Worm (Caenorhabditis elegans): ENCODE results near the gene ZK822.10.
A peak's percentile ranks its signal among the peaks of the same experiment; 100 is the strongest.

Gene ZK822.10

ce11 chrIV:11916907-11917306, at the start of gene ZK822.10:
ZK822.10 (plus strand) TSS chrIV:11917137.
- TF ChIP-seq T22C8.4 (GFP tag; IDR thresholded peaks at IDR 0.05) (no peak), ztf-23 (GFP tag; IDR thresholded peaks at IDR 0.05) (no peak), tab-1 (GFP tag; IDR thresholded peaks at IDR 0.05) (no peak), ref-1 (GFP tag; conservative IDR thresholded peaks at IDR 0.05) (no peak), med-1 (GFP tag; optimal IDR thresholded peaks at IDR 0.05; ENCODE audit: insufficient read depth) (no peak), cog-1 (tag; optimal IDR thresholded peaks at IDR 0.05) (no peak), klf-2 (GFP tag; conservative IDR thresholded peaks at IDR 0.05) (no peak), flt-1 (GFP tag; IDR thresholded peaks at IDR 0.05) (no peak)

- TF ChIP-seq T22C8.4 (GFP tag; IDR thresholded peaks at IDR 0.05) = no peak
- TF ChIP-seq ztf-29 (GFP tag; IDR thresholded peaks at IDR 0.05) = no peak
- TF ChIP-seq med-1 (GFP tag; optimal IDR thresholded peaks at IDR 0.05; ENCODE audit: insufficient read depth) = no peak
- TF ChIP-seq klf-2 (GFP tag; conservative IDR thresholded peaks at IDR 0.05) = no peak
These were observed 49.2 kb upstream of the ZK822.10 start for ce11 chrIV:11867652-11868232.

ce11 chrIV:11868452-11868851, 48.5 kb upstream of the ZK822.10 start:
- no peak for TF ChIP-seq klf-2 (GFP tag; conservative IDR thresholded peaks at IDR 0.05)
- TF ChIP-seq ztf-23 (GFP tag; IDR thresholded peaks at IDR 0.05) = no peak
- no peak for TF ChIP-seq ref-1 (GFP tag; conservative IDR thresholded peaks at IDR 0.05)
- TF ChIP-seq ztf-29 (GFP tag; IDR thresholded peaks at IDR 0.05) = no peak
- no peak for TF ChIP-seq cog-1 (tag; optimal IDR thresholded peaks at IDR 0.05)
- TF ChIP-seq T22C8.4 (GFP tag; IDR thresholded peaks at IDR 0.05) = no peak
- no peak for TF ChIP-seq med-1 (GFP tag; optimal IDR thresholded peaks at IDR 0.05; ENCODE audit: insufficient read depth)
- TF ChIP-seq tab-1 (GFP tag; IDR thresholded peaks at IDR 0.05) = no peak
- TF ChIP-seq flt-1 (GFP tag; IDR thresholded peaks at IDR 0.05) = no peak

ce11 chrIV:11871083-11871482, 45.9 kb upstream of the ZK822.10 start:
- TF ChIP-seq klf-2 (GFP tag; conservative IDR thresholded peaks at IDR 0.05) (no peak), ztf-23 (GFP tag; IDR thresholded peaks at IDR 0.05) (0 out of 2 replicates have a peak, but pooled peaks have one; percentile 15)

ce11 chrIV:11871898-11872297, 45.0 kb upstream of the ZK822.10 start:
- TF ChIP-seq flt-1 (GFP tag; IDR thresholded peaks at IDR 0.05) (no peak), tab-1 (GFP tag; IDR thresholded peaks at IDR 0.05) (0 out of 2 replicates have a peak, but pooled peaks have one; percentile 9)

ce11 chrIV:11877674-11878073, 39.3 kb upstream of the ZK822.10 start, which contains the start of gene pph-2:
pph-2 (minus strand) TSS chrIV:11877774.
- no peak for TF ChIP-seq ztf-29 (GFP tag; IDR thresholded peaks at IDR 0.05)
- no peak for TF ChIP-seq cog-1 (tag; optimal IDR thresholded peaks at IDR 0.05)
- TF ChIP-seq T22C8.4 (GFP tag; IDR thresholded peaks at IDR 0.05) = no peak
- no peak for TF ChIP-seq med-1 (GFP tag; optimal IDR thresholded peaks at IDR 0.05; ENCODE audit: insufficient read depth)
- no peak for TF ChIP-seq flt-1 (GFP tag; IDR thresholded peaks at IDR 0.05)
- no peak for TF ChIP-seq ref-1 (GFP tag; conservative IDR thresholded peaks at IDR 0.05)
- TF ChIP-seq ztf-23 (GFP tag; IDR thresholded peaks at IDR 0.05) = no peak
- no peak for TF ChIP-seq tab-1 (GFP tag; IDR thresholded peaks at IDR 0.05)
- TF ChIP-seq klf-2 (GFP tag; conservative IDR thresholded peaks at IDR 0.05) = no peak

- TF ChIP-seq T22C8.4 (GFP tag; IDR thresholded peaks at IDR 0.05) (no peak), med-1 (GFP tag; optimal IDR thresholded peaks at IDR 0.05; ENCODE audit: insufficient read depth) (no peak), tab-1 (GFP tag; IDR thresholded peaks at IDR 0.05) (no peak), klf-2 (GFP tag; conservative IDR thresholded peaks at IDR 0.05) (no peak), cog-1 (tag; optimal IDR thresholded peaks at IDR 0.05) (no peak)
These were observed 38.7 kb upstream of the ZK822.10 start, which contains the start of gene cutl-27 for ce11 chrIV:11878249-11878648. cutl-27 (plus strand) TSS chrIV:11878549.

ce11 chrIV:11882534-11882933, 34.4 kb upstream of the ZK822.10 start:
- no peak for TF ChIP-seq med-1 (GFP tag; optimal IDR thresholded peaks at IDR 0.05; ENCODE audit: insufficient read depth)
- TF ChIP-seq ztf-29 (GFP tag; IDR thresholded peaks at IDR 0.05) = no peak
- no peak for TF ChIP-seq tab-1 (GFP tag; IDR thresholded peaks at IDR 0.05)
- TF ChIP-seq flt-1 (GFP tag; IDR thresholded peaks at IDR 0.05) = no peak
- TF ChIP-seq ref-1 (GFP tag; conservative IDR thresholded peaks at IDR 0.05) = no peak
- no peak for TF ChIP-seq ztf-23 (GFP tag; IDR thresholded peaks at IDR 0.05)
- TF ChIP-seq cog-1 (tag; optimal IDR thresholded peaks at IDR 0.05) = no peak
- TF ChIP-seq klf-2 (GFP tag; conservative IDR thresholded peaks at IDR 0.05) = no peak
- no peak for TF ChIP-seq T22C8.4 (GFP tag; IDR thresholded peaks at IDR 0.05)

- TF ChIP-seq ztf-23 (GFP tag; IDR thresholded peaks at IDR 0.05) (no peak), tab-1 (GFP tag; IDR thresholded peaks at IDR 0.05) (no peak), flt-1 (GFP tag; IDR thresholded peaks at IDR 0.05) (no peak), cog-1 (tag; optimal IDR thresholded peaks at IDR 0.05) (no peak), ref-1 (GFP tag; conservative IDR thresholded peaks at IDR 0.05) (no peak), ztf-29 (GFP tag; IDR thresholded peaks at IDR 0.05) (no peak), klf-2 (GFP tag; conservative IDR thresholded peaks at IDR 0.05) (no peak), med-1 (GFP tag; optimal IDR thresholded peaks at IDR 0.05; ENCODE audit: insufficient read depth) (no peak), T22C8.4 (GFP tag; IDR thresholded peaks at IDR 0.05) (no peak)
These were observed 33.5 kb upstream of the ZK822.10 start for ce11 chrIV:11883478-11883877.

- TF ChIP-seq ztf-29 (GFP tag; IDR thresholded peaks at IDR 0.05) = no peak
- no peak for TF ChIP-seq flt-1 (GFP tag; IDR thresholded peaks at IDR 0.05)
These were observed 31.6 kb upstream of the ZK822.10 start, which contains the start of gene let-653 for ce11 chrIV:11885313-11885712. let-653 (plus strand) TSS chrIV:11885613.

ce11 chrIV:11892545-11892944, 24.4 kb upstream of the ZK822.10 start:
- TF ChIP-seq cog-1 (tag; optimal IDR thresholded peaks at IDR 0.05) = no peak
- TF ChIP-seq ztf-29 (GFP tag; IDR thresholded peaks at IDR 0.05) = no peak
- TF ChIP-seq klf-2 (GFP tag; conservative IDR thresholded peaks at IDR 0.05) = no peak
- TF ChIP-seq med-1 (GFP tag; optimal IDR thresholded peaks at IDR 0.05; ENCODE audit: insufficient read depth) = no peak
- TF ChIP-seq ztf-23 (GFP tag; IDR thresholded peaks at IDR 0.05) = no peak
- TF ChIP-seq ref-1 (GFP tag; conservative IDR thresholded peaks at IDR 0.05) = no peak
